Fruit fly (Drosophila melanogaster) whole organism, adult: ENCODE measurements around the gene CG42750.

Source experiments
- CG11617 ChIP-seq: fragments of 200-800 bp; sonication (Bioruptor generic); optimal IDR thresholded peaks from 2 replicates; lab custom pipeline; 2017; ENCODE audit warnings: mild to moderate bottlenecking, missing biosample characterization, missing genetic modification reagents, missing genetic modification characterization
- CG12768 ChIP-seq: fragments of 200-800 bp; sonication (Bioruptor generic); optimal IDR thresholded peaks from 2 replicates; lab custom pipeline; 2017; ENCODE audit warnings: missing biosample characterization, missing genetic modification characterization, mild to moderate bottlenecking, moderate library complexity, missing genetic modification reagents
- CG1620 ChIP-seq: fragments of 200-800 bp; sonication (Bioruptor generic); optimal IDR thresholded peaks from 2 replicates; lab custom pipeline; 2016; ENCODE audit warnings: missing biosample characterization, missing genetic modification characterization
- CG5204 ChIP-seq: fragments of 200-800 bp; sonication (Bioruptor generic); optimal IDR thresholded peaks from 2 replicates; lab custom pipeline; 2016; ENCODE audit warnings: missing biosample characterization, missing genetic modification characterization
- Crg-1 ChIP-seq: fragments of 200-800 bp; sonication (Bioruptor generic); optimal IDR thresholded peaks from 2 replicates; lab custom pipeline; 2016; ENCODE audit warnings: missing biosample characterization, missing genetic modification characterization
- Mnt ChIP-seq: fragments of 200-800 bp; sonication (Bioruptor generic); optimal IDR thresholded peaks from 2 replicates; lab custom pipeline; 2016; ENCODE audit warnings: missing biosample characterization, mild to moderate bottlenecking, missing genetic modification characterization
- bab1 ChIP-seq: fragments of 200-800 bp; sonication (Bioruptor generic); optimal IDR thresholded peaks from 3 replicates; lab custom pipeline; 2019; ENCODE audit warnings: missing biosample characterization, mild to moderate bottlenecking, missing genetic modification characterization, moderate library complexity
- tj ChIP-seq: fragments of 200-800 bp; sonication (Bioruptor generic); optimal IDR thresholded peaks from 3 replicates; lab custom pipeline; 2017; ENCODE audit warnings: missing biosample characterization, mild to moderate bottlenecking, missing genetic modification characterization, moderate library complexity
- toe ChIP-seq: fragments of 200-800 bp; sonication (Bioruptor generic); optimal IDR thresholded peaks from 2 replicates; lab custom pipeline; 2016; ENCODE audit warnings: missing biosample characterization, missing genetic modification characterization

DNA sequence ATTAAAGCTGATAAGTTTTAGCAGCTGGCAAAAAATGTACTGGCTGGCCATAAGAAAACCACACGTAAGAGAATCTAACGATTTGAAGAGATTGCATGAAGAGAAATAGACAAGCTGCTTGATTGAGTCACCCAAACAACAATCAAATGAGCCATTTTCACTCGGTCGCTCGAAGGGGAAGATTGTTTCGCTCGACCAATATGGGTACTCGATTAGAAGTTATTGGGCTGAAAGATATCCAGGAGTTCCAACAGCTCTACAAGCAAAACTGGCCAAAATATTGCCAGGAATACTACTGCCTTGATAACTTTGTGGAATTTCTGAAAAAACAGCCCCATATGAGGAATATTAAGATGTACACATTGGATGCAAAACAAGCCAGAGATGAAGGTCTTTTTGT lies 119.7 kb downstream of the CG42750 start, which contains the start of gene CG5783:
- TF ChIP-seq CG11617 (GFP tag; lab: Kevin White, UChicago) (no peak), Crg-1 (GFP tag; lab: Kevin White, UChicago) (no peak), Mnt (no peak), CG12768 (GFP tag; lab: Kevin White, UChicago) (no peak), tj (GFP tag; lab: Kevin White, UChicago) (no peak), toe (GFP tag; lab: Kevin White, UChicago) (no peak), bab1 (no peak), CG5204 (GFP tag; lab: Kevin White, UChicago) (no peak), CG1620 (no peak)
